Fruit fly (Drosophila melanogaster): Measurements from ENCODE around the gene mRpL21.

Gene mRpL21

DNA sequence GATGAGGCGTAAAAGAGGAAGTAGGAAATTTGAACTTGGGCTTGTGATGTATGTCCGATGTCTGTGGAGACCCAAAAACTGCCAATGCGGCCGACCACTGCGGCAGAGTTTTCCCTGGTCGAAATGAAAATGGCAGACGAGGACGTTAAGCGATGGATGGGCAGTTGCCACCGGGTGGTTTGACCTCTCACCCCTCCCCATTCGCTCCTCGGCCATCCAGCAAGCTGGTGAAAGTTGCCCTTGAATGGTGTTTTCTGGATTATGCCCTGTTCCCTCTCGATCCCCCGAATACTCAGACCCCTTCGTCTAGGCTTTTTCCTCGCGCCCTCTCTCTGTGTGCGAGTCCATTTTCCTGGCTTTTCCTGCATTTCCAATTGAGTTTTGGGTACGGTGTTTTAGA, 23.3 kb downstream of the mRpL21 start:
- TF ChIP-seq N (GFP tag; optimal IDR thresholded peaks at IDR 0.05) (no peak), Vsx2 (GFP tag; optimal IDR thresholded peaks at IDR 0.05; ENCODE audit: partially characterized antibody) (no peak), Jra (GFP tag; optimal IDR thresholded peaks at IDR 0.05) (no peak), Hr78 (GFP tag; optimal IDR thresholded peaks at IDR 0.05) (no peak), brk (GFP tag; optimal IDR thresholded peaks at IDR 0.05) (no peak), Rel (GFP tag; optimal IDR thresholded peaks at IDR 0.05) (no peak), Rel (tag; optimal IDR thresholded peaks at IDR 0.05) (no peak), lola (GFP tag; optimal IDR thresholded peaks at IDR 0.05) (no peak), Myc (optimal IDR thresholded peaks at IDR 0.05) (no peak), ey (GFP tag; optimal IDR thresholded peaks at IDR 0.05) (no peak), dl (GFP tag; optimal IDR thresholded peaks at IDR 0.05; ENCODE audit: insufficient read depth in 1 of 2, partially characterized antibody in 2 of 2) (no peak), h (GFP tag; optimal IDR thresholded peaks at IDR 0.05) (no peak), Mio (GFP tag; optimal IDR thresholded peaks at IDR 0.05) (no peak), GATAd (GFP tag; optimal IDR thresholded peaks at IDR 0.05) (no peak), dmrt93B (GFP tag; optimal IDR thresholded peaks at IDR 0.05) (no peak), usp (GFP tag; optimal IDR thresholded peaks at IDR 0.05) (no peak)

DNA sequence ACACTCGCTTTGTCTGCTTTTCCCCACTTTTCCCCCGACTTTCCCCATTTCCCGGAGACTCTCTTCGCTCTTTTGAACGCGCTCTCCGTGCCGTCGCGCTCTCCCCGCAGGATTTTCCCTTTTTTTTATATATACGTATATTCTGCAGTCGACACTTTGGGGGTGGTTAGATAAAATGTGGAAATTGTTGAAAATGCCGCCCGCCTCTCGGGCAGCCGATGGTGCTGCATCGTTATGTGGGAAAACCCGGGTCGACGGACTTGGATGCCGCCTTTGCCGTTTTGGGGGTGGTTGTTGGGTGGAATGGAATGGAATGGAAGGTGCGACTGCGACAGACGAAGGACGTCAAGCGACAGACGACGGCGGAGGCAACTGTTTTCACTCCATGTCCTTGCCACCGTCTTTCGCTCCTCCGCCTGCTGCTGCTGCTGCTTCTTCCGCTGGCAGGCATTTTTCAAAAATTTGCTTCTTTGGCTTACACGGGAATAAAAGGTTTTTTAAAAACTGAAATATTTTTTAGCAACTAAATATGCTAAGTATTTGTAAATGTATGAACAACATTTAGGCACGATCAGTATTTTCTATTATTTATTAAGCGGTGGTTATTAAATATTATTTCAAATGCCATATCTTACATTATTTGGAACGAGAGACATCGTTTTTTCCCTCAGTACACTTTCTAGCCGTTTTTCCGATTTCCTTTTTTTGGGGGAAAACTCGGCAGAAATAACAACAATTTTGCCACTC, 23.9 kb downstream of the mRpL21 start:
- TF ChIP-seq dmrt93B (GFP tag; optimal IDR thresholded peaks at IDR 0.05) (no peak), foxo (GFP tag; optimal IDR thresholded peaks at IDR 0.05) (peak in 1 of 2 experiments; percentile 6), CrebA (GFP tag; optimal IDR thresholded peaks at IDR 0.05; ENCODE audit: borderline replicate concordance) (no peak), CG9705 (GFP tag; optimal IDR thresholded peaks at IDR 0.05) (no peak)

DNA sequence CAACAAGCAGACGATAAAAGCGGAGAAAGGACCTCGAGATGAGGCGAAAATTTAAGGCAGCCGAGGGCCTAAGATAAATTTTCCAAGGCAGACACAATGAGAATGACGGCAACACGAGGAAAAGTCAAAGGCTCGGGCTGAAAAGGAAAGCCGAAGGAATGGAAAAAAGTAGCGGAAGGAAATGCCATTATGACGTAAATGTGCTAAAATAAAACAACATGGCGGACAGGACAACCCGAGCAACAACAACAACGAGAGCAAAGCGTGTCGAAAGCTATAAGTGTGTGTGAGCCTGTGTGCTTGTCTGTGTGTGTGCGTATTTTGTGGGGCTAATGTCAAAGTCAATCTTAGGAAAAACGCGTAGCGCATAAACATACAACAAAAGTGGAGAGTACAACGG, 25.4 kb downstream of the mRpL21 start:
- no peak for TF ChIP-seq Mio (GFP tag; optimal IDR thresholded peaks at IDR 0.05)
- no peak for TF ChIP-seq Hnf4 (GFP tag; optimal IDR thresholded peaks at IDR 0.05)
- TF ChIP-seq GATAd (GFP tag; optimal IDR thresholded peaks at IDR 0.05) = no peak
- TF ChIP-seq lola (GFP tag; optimal IDR thresholded peaks at IDR 0.05) = no peak
- no peak for TF ChIP-seq pan (optimal IDR thresholded peaks at IDR 0.05)
- TF ChIP-seq brk (GFP tag; optimal IDR thresholded peaks at IDR 0.05) = no peak
- no peak for TF ChIP-seq jim (GFP tag; optimal IDR thresholded peaks at IDR 0.05)
- no peak for TF ChIP-seq woc (GFP tag; optimal IDR thresholded peaks at IDR 0.05)
- TF ChIP-seq psq (GFP tag; optimal IDR thresholded peaks at IDR 0.05) = no peak
- no peak for TF ChIP-seq dsf (GFP tag; optimal IDR thresholded peaks at IDR 0.05; ENCODE audit: borderline replicate concordance)

DNA sequence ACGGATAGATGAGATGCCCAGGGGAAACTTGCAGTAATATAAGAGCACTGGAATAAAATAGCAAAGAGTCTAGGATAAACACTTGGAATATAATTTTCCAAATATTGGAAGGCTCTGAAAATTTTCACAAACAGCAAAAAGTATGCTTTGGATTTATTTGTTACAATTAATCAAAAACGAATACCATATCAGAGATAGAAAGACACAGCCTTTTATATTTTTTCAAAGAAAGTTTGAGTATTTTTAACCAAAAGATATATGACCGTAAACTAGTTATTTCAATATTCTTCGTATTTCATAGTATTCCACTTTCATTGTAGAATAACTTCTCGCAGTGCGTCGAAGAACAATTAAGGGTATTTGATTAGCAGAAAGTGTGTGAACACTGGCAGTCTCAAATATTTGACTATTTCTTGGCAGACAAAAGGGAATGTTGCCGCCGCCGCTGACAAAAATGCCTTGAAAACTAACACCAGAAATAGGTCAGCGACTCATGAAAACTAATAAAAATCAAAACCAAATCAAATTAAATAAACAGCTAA, 25.9 kb downstream of the mRpL21 start:
- no peak for TF ChIP-seq brk (GFP tag; optimal IDR thresholded peaks at IDR 0.05)
- no peak for TF ChIP-seq dmrt93B (GFP tag; optimal IDR thresholded peaks at IDR 0.05)
- no peak for TF ChIP-seq jim (GFP tag; optimal IDR thresholded peaks at IDR 0.05)
- TF ChIP-seq Dif (GFP tag; optimal IDR thresholded peaks at IDR 0.05; ENCODE audit: partially characterized antibody) = no peak
- no peak for TF ChIP-seq Rel (GFP tag; optimal IDR thresholded peaks at IDR 0.05)
- TF ChIP-seq Rel (tag; optimal IDR thresholded peaks at IDR 0.05) = no peak
- no peak for TF ChIP-seq OdsH (GFP tag; optimal IDR thresholded peaks at IDR 0.05)
- no peak for TF ChIP-seq CG9705 (GFP tag; optimal IDR thresholded peaks at IDR 0.05)
- no peak for TF ChIP-seq Hr78 (GFP tag; optimal IDR thresholded peaks at IDR 0.05)
- TF ChIP-seq dsf (GFP tag; optimal IDR thresholded peaks at IDR 0.05; ENCODE audit: borderline replicate concordance) = no peak
- TF ChIP-seq sage (GFP tag; optimal IDR thresholded peaks at IDR 0.05) = no peak
- no peak for TF ChIP-seq h (GFP tag; optimal IDR thresholded peaks at IDR 0.05)
- TF ChIP-seq fru (GFP tag; optimal IDR thresholded peaks at IDR 0.05) = no peak
- TF ChIP-seq Jra (GFP tag; optimal IDR thresholded peaks at IDR 0.05) = no peak
- TF ChIP-seq Hnf4 (GFP tag; optimal IDR thresholded peaks at IDR 0.05) = no peak
- no peak for TF ChIP-seq CG32264 (GFP tag; optimal IDR thresholded peaks at IDR 0.05)
- no peak for TF ChIP-seq foxo (GFP tag; optimal IDR thresholded peaks at IDR 0.05)
- TF ChIP-seq GATAd (GFP tag; optimal IDR thresholded peaks at IDR 0.05) = no peak

DNA sequence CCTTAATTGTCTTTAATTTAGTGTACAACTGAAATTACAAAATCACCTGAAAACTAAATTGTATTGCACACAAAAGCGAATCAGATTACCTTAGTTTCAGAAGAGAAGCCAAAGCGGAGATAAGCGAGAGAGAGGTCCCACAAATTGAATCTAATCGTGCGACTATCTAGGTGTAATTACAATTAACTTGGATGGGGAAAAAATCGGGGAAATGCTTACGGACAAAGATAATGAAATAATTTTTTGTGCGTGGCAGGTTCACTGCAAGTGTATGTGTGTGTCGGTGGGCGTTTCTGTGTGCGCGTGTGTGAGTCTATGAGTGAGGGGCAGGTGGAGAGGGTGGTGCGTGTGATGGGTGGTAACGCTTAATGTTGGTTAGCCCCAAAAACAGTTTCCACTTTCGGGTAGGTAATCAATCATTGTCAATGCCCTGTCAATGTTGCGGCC, 26.5 kb downstream of the mRpL21 start:
- TF ChIP-seq sage (GFP tag; optimal IDR thresholded peaks at IDR 0.05) = no peak
- no peak for TF ChIP-seq Hnf4 (GFP tag; optimal IDR thresholded peaks at IDR 0.05)
- TF ChIP-seq Dif (GFP tag; optimal IDR thresholded peaks at IDR 0.05; ENCODE audit: partially characterized antibody) = no peak
- no peak for TF ChIP-seq foxo (GFP tag; optimal IDR thresholded peaks at IDR 0.05)
- no peak for TF ChIP-seq lola (GFP tag; optimal IDR thresholded peaks at IDR 0.05)
- no peak for TF ChIP-seq brk (GFP tag; optimal IDR thresholded peaks at IDR 0.05)
- TF ChIP-seq usp (GFP tag; optimal IDR thresholded peaks at IDR 0.05) = no peak
- no peak for TF ChIP-seq dsf (GFP tag; optimal IDR thresholded peaks at IDR 0.05; ENCODE audit: borderline replicate concordance)
- TF ChIP-seq h (GFP tag; optimal IDR thresholded peaks at IDR 0.05) = no peak
